Worm (Caenorhabditis elegans): ENCODE measurements around the gene sdz-8.

DNA sequence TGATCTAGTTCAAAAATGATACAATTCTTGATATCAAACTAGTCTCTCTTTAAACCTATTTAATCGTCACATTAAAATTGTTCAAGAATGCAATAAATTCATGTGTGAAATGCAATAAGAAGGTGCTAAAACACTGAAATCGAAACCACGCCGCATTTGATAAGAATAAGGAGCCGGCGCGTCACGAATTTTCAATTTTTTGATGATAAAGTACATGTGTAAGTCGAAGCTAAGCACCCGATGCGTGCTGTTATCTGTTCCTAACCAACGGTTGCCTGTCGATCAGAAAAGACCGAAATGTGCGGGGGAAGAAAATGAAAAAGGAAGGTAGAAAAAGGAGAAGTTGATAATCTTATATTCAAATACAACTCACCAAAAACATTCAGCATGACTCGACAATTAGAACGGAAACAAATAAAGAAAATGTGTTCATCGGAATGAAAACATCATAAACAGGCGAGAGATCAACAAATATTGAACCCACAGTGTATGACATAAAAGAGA is 45.7 kb downstream of the sdz-8 start, which contains the start of gene aat-6:
- TF ChIP-seq ceh-45 (GFP tag; IDR thresholded peaks at IDR 0.05), result no peak
- no peak for TF ChIP-seq lin-11 (tag; optimal IDR thresholded peaks at IDR 0.05)
